Fruit fly (Drosophila melanogaster): ENCODE data around the gene CG34296.

DNA sequence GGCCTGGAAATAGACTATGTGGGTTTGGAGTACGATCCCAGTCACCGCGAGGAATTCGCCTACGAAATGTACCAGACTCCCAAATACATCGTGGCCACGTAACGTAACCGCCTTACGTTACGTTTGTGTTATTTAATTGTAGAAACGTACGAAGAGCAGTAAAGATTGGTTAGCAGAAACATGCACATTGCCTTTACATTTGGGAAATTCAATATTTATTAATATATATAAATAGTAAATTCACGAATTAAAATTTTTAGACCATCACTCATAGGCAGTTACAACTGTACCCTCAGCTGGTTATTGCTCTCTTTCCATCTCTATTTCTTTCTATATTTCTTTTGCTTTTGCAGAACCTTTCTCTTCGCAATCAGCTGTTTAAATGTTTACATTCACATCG is 15.6 kb downstream of the CG34296 start, which contains the start of gene Gnpnat:
- TF ChIP-seq Pif1A (GFP tag; optimal IDR thresholded peaks at IDR 0.05), result peak; percentile 51
- TF ChIP-seq rn (GFP tag; IDR thresholded peaks at IDR 0.05), result no peak
- TF ChIP-seq fd96Ca (GFP tag; IDR thresholded peaks at IDR 0.05), result no peak
- peak; percentile 61 for TF ChIP-seq CG17806 (tag; optimal IDR thresholded peaks at IDR 0.05)
